Worm (Caenorhabditis elegans): ENCODE results near the gene B0454.8.

Gene B0454.8

ce11 chrII:3060782-3061181, 17.5 kb upstream of the B0454.8 start, which contains the start of gene Y25C1A.6:
Y25C1A.6 (plus strand) TSS chrII:3061082.
- TF ChIP-seq unc-62 (GFP tag; optimal IDR thresholded peaks at IDR 0.05): no peak

ce11 chrII:3056266-3056872, 13.1 kb upstream of the B0454.8 start, which contains the start of gene lin-8:
lin-8 (plus strand) TSS chrII:3056822.
- TF ChIP-seq unc-62 (GFP tag; optimal IDR thresholded peaks at IDR 0.05): no peak

ce11 chrII:3055531-3055930, 12.3 kb upstream of the B0454.8 start:
- no peak for TF ChIP-seq unc-62 (GFP tag; optimal IDR thresholded peaks at IDR 0.05)

ce11 chrII:3054622-3055021, 11.4 kb upstream of the B0454.8 start:
- no peak for TF ChIP-seq unc-62 (GFP tag; optimal IDR thresholded peaks at IDR 0.05)

DNA sequence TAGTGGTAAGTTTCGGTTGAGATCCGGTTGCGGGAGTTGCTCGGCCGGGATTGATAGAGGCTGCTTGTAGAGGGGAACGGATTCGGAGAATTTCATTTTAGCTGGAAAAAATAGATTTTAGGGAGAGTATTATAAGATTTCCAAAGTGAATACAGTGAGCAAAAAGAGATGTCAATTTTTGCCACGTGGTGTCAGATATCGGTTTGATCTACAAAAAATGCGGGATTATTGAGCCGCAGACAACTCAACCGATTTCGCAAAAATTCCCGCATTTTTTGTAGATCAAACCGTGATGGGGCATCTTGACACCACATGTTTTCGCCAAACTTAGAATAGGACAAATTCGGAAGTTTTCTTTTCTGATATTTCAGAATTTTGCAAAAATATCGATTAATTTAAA, 11.0 kb upstream of the B0454.8 start, which contains the start of gene lido-13:
Gene lido-13, minus strand, starts transcription at position 101 of the 400 bp plus-strand sequence.
- TF ChIP-seq unc-62 (GFP tag; optimal IDR thresholded peaks at IDR 0.05): no peak

ce11 chrII:3053689-3054088, 10.4 kb upstream of the B0454.8 start:
- no peak for TF ChIP-seq unc-62 (GFP tag; optimal IDR thresholded peaks at IDR 0.05)

DNA sequence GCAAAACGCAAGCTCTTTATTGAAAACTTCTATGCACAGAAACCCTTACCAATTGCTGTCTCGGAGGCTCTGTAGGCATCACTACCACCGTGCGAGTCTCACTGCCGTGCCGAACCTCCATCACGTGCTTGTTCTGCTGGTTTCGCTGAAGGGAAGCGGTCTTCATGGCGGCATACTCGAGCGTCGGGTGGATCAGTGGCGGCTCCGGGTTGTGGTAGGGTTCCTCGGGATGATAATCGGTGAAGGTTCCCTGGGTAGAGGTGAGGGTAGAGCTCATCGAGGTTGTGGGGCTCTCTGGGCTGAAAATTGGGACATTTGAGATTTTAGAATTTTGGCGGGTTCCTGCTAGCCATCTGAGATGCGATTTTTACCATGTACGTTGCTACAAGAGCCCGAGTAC, 9.6 kb upstream of the B0454.8 start:
- TF ChIP-seq unc-62 (GFP tag; optimal IDR thresholded peaks at IDR 0.05): no peak

DNA sequence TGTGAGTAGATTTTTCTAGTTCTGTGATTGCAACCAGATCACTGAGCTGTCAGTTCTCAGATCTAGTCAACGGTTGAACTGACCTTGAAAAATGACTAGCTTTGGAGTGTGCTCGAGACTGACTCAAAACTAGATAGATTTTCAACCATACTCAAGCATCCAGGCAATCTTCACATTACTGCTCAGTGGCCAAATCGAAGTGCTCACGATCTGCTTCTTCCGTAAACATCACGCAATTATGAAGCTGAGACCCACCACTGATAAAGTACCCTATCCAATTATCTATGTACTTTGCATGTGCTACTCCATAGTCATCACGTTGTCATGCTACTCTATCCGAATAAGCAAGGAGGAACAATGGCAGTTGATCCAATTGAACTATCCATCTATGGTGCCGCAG, 8.1 kb upstream of the B0454.8 start:
- TF ChIP-seq unc-62 (GFP tag; optimal IDR thresholded peaks at IDR 0.05): no peak

- no peak for TF ChIP-seq unc-62 (GFP tag; optimal IDR thresholded peaks at IDR 0.05)
Observed at ce11 chrII:3050703-3051102, 7.4 kb upstream of the B0454.8 start, which contains the start of gene sri-31. sri-31 (plus strand) TSS chrII:3051003.

DNA sequence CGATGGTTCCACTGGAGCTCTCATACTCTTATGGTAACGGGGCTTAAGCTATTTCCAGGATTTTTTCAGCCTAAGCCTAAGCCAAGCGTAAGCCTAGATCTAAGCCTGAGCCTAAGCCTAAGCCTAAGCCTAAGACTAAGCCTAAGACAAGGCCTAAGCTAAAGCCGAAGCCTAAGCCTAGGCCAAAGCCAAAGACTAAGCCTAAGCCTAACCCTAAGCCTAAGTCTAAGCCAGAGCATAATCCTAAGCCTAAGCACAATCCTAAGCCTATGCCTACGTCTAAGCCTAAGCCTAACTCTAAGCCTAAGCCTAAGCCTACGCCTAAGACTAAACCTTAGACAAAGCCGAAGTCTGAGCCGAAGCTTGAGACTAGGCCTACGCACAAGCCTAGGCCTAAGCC, 5.7 kb upstream of the B0454.8 start:
- TF ChIP-seq unc-62 (GFP tag; optimal IDR thresholded peaks at IDR 0.05): no peak

DNA sequence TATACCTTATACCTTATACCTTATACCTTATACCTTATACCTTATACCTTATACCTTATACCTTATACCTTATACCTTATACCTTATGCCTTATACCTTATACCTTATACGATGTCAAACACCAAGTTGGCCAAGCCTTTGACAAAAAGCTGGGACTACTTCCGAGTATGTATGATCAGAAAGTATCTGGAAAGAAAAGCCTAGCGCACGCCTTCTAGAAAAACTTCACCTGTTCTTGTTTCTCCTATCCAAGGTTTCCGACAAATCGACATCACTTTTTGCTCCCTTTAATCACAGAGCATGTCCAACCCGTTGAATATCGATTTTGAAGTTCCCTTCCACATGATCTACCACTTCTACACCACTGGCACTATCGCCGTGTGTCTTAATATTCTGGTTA, 5.1 kb upstream of the B0454.8 start, which contains the start of gene sri-28:
Gene sri-28, plus strand, starts transcription at position 301 of the 400 bp plus-strand sequence.
- TF ChIP-seq unc-62 (GFP tag; optimal IDR thresholded peaks at IDR 0.05): no peak

DNA sequence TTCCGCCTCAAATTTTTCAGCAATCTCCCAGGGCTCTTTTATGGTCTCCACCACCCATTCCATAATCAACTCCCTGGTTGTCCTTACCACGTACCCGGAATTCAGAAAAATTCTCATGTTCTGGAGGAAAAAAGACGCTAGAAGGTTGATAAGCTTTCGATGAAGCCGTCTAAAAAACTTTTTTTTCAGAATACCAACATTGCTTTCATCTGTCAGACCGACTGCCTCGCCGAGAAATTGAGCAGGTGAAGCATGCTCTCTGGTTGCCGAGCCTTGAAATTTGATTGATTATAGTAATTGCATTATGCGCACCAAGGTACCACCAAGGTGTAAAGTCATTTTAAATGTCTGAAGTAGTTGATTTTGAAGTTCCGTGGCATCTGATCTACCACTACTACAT, 2.6 kb upstream of the B0454.8 start, which contains the start of gene sri-30:
Gene sri-30, plus strand, starts transcription at position 301 of the 400 bp plus-strand sequence.
- no peak for TF ChIP-seq unc-62 (GFP tag; optimal IDR thresholded peaks at IDR 0.05)

ce11 chrII:3045422-3045821, 2.2 kb upstream of the B0454.8 start:
- TF ChIP-seq unc-62 (GFP tag; optimal IDR thresholded peaks at IDR 0.05): no peak

DNA sequence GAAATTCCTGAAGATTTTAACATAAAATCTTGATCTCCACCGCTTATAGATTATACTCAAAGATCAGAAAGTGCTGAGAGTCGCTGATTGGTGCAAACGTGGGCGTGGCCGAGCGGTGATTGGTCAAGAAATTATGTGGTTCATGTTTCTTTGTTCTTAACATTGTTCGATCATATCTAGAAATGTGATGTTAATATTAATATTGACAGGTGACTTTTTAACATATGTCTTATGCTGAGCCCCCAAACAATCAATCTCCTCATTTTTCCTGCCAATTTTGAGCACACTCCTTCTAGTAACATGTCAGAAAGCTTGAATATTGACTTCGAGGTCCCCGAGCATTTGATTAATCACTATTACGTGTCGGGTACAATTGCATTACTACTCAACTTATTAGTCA, 765 bp upstream of the B0454.8 start, which contains the start of gene sri-29:
Gene sri-29, plus strand, starts transcription at position 301 of the 400 bp plus-strand sequence.
- no peak for TF ChIP-seq unc-62 (GFP tag; optimal IDR thresholded peaks at IDR 0.05)

ce11 chrII:3038453-3038909, 4.8 kb downstream of the B0454.8 start, which contains the start of the genes B0454.26 and B0454.5:
B0454.26 (minus strand) TSS chrII:3038553.
B0454.5 (plus strand) TSS chrII:3038859.
- no peak for TF ChIP-seq unc-62 (GFP tag; optimal IDR thresholded peaks at IDR 0.05)

- TF ChIP-seq unc-62 (GFP tag; optimal IDR thresholded peaks at IDR 0.05): no peak
Observed at ce11 chrII:3036344-3036743, 6.9 kb downstream of the B0454.8 start.

DNA sequence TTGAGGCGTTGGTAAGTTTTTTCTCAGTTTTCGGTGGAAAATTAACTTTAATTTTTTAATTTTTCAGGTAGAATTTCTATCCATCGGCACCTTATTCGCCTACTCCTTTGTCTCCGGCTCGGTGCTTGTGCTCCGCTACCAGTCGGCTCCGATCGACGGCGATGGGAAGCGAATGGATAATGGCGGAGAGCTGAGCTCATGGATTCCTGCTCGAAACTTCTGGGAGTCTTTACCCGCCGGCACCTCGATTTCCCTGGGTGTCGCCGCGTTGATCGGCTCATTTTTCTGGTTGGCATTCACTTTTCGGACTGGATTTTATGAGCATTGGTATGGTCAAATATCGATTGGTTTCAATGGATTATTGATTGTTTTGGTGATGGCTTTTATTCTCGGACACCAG, 8.3 kb downstream of the B0454.8 start:
- TF ChIP-seq unc-62 (GFP tag; optimal IDR thresholded peaks at IDR 0.05): no peak
